Worm (Caenorhabditis elegans): Measurements from ENCODE around the gene Y41D4A.4.
A peak's percentile ranks its signal among the peaks of the same experiment; 100 is the strongest.

Gene Y41D4A.4

ce11 chrIV:1708426-1708826 is 37.4 kb upstream of the Y41D4A.4 start (continued):
- no peak for TF ChIP-seq nhr-41 (GFP tag; IDR thresholded peaks at IDR 0.05)
- TF ChIP-seq unc-62 (GFP tag; optimal IDR thresholded peaks at IDR 0.05 in 1 of 2), result peak in 1 of 2 experiments; percentile 68
- no peak for TF ChIP-seq unc-62 (tag; optimal IDR thresholded peaks at IDR 0.05)
- no peak for TF ChIP-seq nhr-237 (tag; optimal IDR thresholded peaks at IDR 0.05)
- no peak for TF ChIP-seq daf-19 (GFP tag; conservative IDR thresholded peaks at IDR 0.05)
- TF ChIP-seq tag-97 (GFP tag; IDR thresholded peaks at IDR 0.05), result no peak
- TF ChIP-seq ceh-82 (tag; optimal IDR thresholded peaks at IDR 0.05), result no peak
- TF ChIP-seq Y105C5A.15 (GFP tag; IDR thresholded peaks at IDR 0.05), result no peak
- no peak for TF ChIP-seq jun-1 (tag; optimal IDR thresholded peaks at IDR 0.05)
- no peak for TF ChIP-seq hif-1 (tag; optimal IDR thresholded peaks at IDR 0.05)
- no peak for TF ChIP-seq nhr-6 (tag; optimal IDR thresholded peaks at IDR 0.05)
- TF ChIP-seq nhr-77 (tag; optimal IDR thresholded peaks at IDR 0.05), result no peak
- no peak for TF ChIP-seq F26F4.8 (GFP tag; conservative IDR thresholded peaks at IDR 0.05)
- no peak for TF ChIP-seq daf-16 (GFP tag; optimal IDR thresholded peaks at IDR 0.05)
- TF ChIP-seq daf-16 (tag; optimal IDR thresholded peaks at IDR 0.05), result peak; percentile 30
- peak; percentile 5 for TF ChIP-seq nhr-25 (tag; optimal IDR thresholded peaks at IDR 0.05; ENCODE audit: borderline replicate concordance, insufficient read depth)
- TF ChIP-seq Y48G9A.11 (GFP tag; IDR thresholded peaks at IDR 0.05), result 0 out of 2 replicates have a peak, but pooled peaks have one; percentile 37
- TF ChIP-seq sdz-12 (GFP tag; optimal IDR thresholded peaks at IDR 0.05), result no peak
- TF ChIP-seq pha-4 (GFP tag; IDR thresholded peaks at IDR 0.05), result peak; percentile 65; the same call in 1 of the 2 replicates
- TF ChIP-seq pha-4 (tag; optimal IDR thresholded peaks at IDR 0.05), result no peak
- no peak for TF ChIP-seq zfp-2 (tag; optimal IDR thresholded peaks at IDR 0.05)
- TF ChIP-seq daf-12 (tag; optimal IDR thresholded peaks at IDR 0.05), result no peak
- no peak for TF ChIP-seq tra-1 (GFP tag; IDR thresholded peaks at IDR 0.05)
- no peak for TF ChIP-seq gei-8 (GFP tag; optimal IDR thresholded peaks at IDR 0.05)
- TF ChIP-seq mes-2 (tag; optimal IDR thresholded peaks at IDR 0.05; ENCODE audit: poor library complexity, severe bottlenecking), result peak; percentile 20
- no peak for TF ChIP-seq hlh-11 (tag; optimal IDR thresholded peaks at IDR 0.05)
- no peak for TF ChIP-seq mdt-29 (GFP tag; IDR thresholded peaks at IDR 0.05)
- TF ChIP-seq spr-3 (GFP tag; optimal IDR thresholded peaks at IDR 0.05), result no peak
- TF ChIP-seq rbr-2 (tag; optimal IDR thresholded peaks at IDR 0.05), result no peak
- no peak for TF ChIP-seq ZK337.2 (GFP tag; IDR thresholded peaks at IDR 0.05)
- TF ChIP-seq zip-11 (GFP tag; IDR thresholded peaks at IDR 0.05), result no peak
- TF ChIP-seq nhr-11 (tag; optimal IDR thresholded peaks at IDR 0.05), result no peak
- TF ChIP-seq arid-1 (GFP tag; conservative IDR thresholded peaks at IDR 0.05), result 0 out of 2 replicates have a peak, but pooled peaks have one; percentile 5
- TF ChIP-seq duxl-1 (tag; optimal IDR thresholded peaks at IDR 0.05; ENCODE audit: poor library complexity), result peak; percentile 20
- TF ChIP-seq pqm-1 (tag; optimal IDR thresholded peaks at IDR 0.05), result no peak
- no peak for TF ChIP-seq madf-9 (GFP tag; conservative IDR thresholded peaks at IDR 0.05)
- no peak for TF ChIP-seq vab-7 (GFP tag; IDR thresholded peaks at IDR 0.05)
- TF ChIP-seq ama-1 (optimal IDR thresholded peaks at IDR 0.05), result peak; percentile 67
- TF ChIP-seq F10B5.3 (tag; optimal IDR thresholded peaks at IDR 0.05), result no peak
- no peak for TF ChIP-seq lir-3 (tag; optimal IDR thresholded peaks at IDR 0.05)
- no peak for TF ChIP-seq hmg-1.1 (GFP tag; IDR thresholded peaks at IDR 0.05)
- peak; percentile 35 for TF ChIP-seq lin-13 (GFP tag; optimal IDR thresholded peaks at IDR 0.05)
- peak; percentile 46 for TF ChIP-seq T26A8.4 (GFP tag; IDR thresholded peaks at IDR 0.05)
- no peak for TF ChIP-seq F44E2.7 (GFP tag; IDR thresholded peaks at IDR 0.05)
- TF ChIP-seq R02D3.7 (tag; optimal IDR thresholded peaks at IDR 0.05), result no peak
- peak; percentile 52 for TF ChIP-seq F49E8.2 (tag; optimal IDR thresholded peaks at IDR 0.05; ENCODE audit: borderline replicate concordance)
- TF ChIP-seq dmd-8 (GFP tag; IDR thresholded peaks at IDR 0.05), result 0 out of 2 replicates have a peak, but pooled peaks have one; percentile 53
- no peak for TF ChIP-seq ceh-28 (tag; optimal IDR thresholded peaks at IDR 0.05)
- peak; percentile 44 for TF ChIP-seq dve-1 (tag; optimal IDR thresholded peaks at IDR 0.05; ENCODE audit: insufficient read depth)
- TF ChIP-seq spr-1 (tag; optimal IDR thresholded peaks at IDR 0.05), result no peak
- no peak for TF ChIP-seq mdl-1 (tag; optimal IDR thresholded peaks at IDR 0.05)
- no peak; the same call in 1 of the 2 replicates for TF ChIP-seq egl-43 (GFP tag; IDR thresholded peaks at IDR 0.05)
